Fruit fly (Drosophila melanogaster) whole organism, embryonic: ENCODE data around the gene CG3091.
A peak's percentile ranks its signal among the peaks of the same experiment; 100 is the strongest.

Source experiments
- Atf6 ChIP-seq: fragments of 200-800 bp; sonication (Bioruptor generic); IDR thresholded peaks from 2 replicates; pipeline ENCODE4 v1.3.6; 2022; ENCODE audit warnings: missing biosample characterization, missing genetic modification characterization
- Awh ChIP-seq: fragments of 200-800 bp; sonication (Bioruptor generic); IDR thresholded peaks from 2 replicates; pipeline ENCODE4, ENCODE4 v1.3.6; 2022; ENCODE audit warnings: missing biosample characterization, missing genetic modification characterization
- BtbVII ChIP-seq: fragments of 200-800 bp; sonication (Bioruptor generic); optimal IDR thresholded peaks from 3 replicates; lab custom pipeline; 2017; ENCODE audit warnings: missing biosample characterization, mild to moderate bottlenecking, missing genetic modification characterization
- CG10209 ChIP-seq: fragments of 200-800 bp; sonication (Bioruptor generic); optimal IDR thresholded peaks from 3 replicates; lab custom pipeline; 2017; ENCODE audit warnings: missing biosample characterization, mild to moderate bottlenecking, missing genetic modification characterization, missing genetic modification reagents
- CG10462 ChIP-seq: fragments of 200-800 bp; sonication (Bioruptor generic); optimal IDR thresholded peaks from 2 replicates; lab custom pipeline; 2016; ENCODE audit warnings: missing biosample characterization, missing genetic modification characterization
- CG10959 ChIP-seq: fragments of 200-800 bp; sonication (Bioruptor generic); IDR thresholded peaks from 2 replicates; pipeline ENCODE4 v1.3.6; 2022; ENCODE audit warnings: missing biosample characterization, missing genetic modification characterization
- CG10979 ChIP-seq: fragments of 200-800 bp; sonication (Bioruptor generic); optimal IDR thresholded peaks from 2 replicates; lab custom pipeline; 2018; ENCODE audit warnings: missing biosample characterization, mild to moderate bottlenecking, missing genetic modification characterization, moderate library complexity
- CG11398 ChIP-seq: fragments of 200-800 bp; sonication (Bioruptor generic); optimal IDR thresholded peaks from 2 replicates; lab custom pipeline; 2016; ENCODE audit warnings: missing biosample characterization, missing genetic modification characterization
- CG12071 ChIP-seq: fragments of 200-800 bp; sonication (Bioruptor generic); optimal IDR thresholded peaks from 3 replicates; lab custom pipeline; 2018; ENCODE audit warnings: missing biosample characterization, mild to moderate bottlenecking, missing genetic modification characterization
- CG13296 ChIP-seq: fragments of 200-800 bp; sonication (Bioruptor generic); optimal IDR thresholded peaks from 3 replicates; lab custom pipeline; 2018; ENCODE audit warnings: missing biosample characterization, mild to moderate bottlenecking, missing genetic modification characterization
- CG1602 ChIP-seq: fragments of 200-800 bp; sonication (Bioruptor generic); optimal IDR thresholded peaks from 3 replicates; lab custom pipeline; 2016; ENCODE audit warnings: missing biosample characterization, missing genetic modification characterization
- CG16863 ChIP-seq: fragments of 200-800 bp; sonication (Bioruptor generic); optimal IDR thresholded peaks from 3 replicates; lab custom pipeline; 2016; ENCODE audit warnings: missing biosample characterization, missing genetic modification characterization
- CG2129 ChIP-seq: fragments of 200-800 bp; sonication (Bioruptor generic); IDR thresholded peaks from 2 replicates; pipeline ENCODE4 v1.3.6; 2022; ENCODE audit warnings: missing biosample characterization, missing genetic modification characterization; ENCODE audit not compliant: partially characterized antibody
- CG31365 ChIP-seq: fragments of 200-800 bp; sonication (Bioruptor generic); optimal IDR thresholded peaks from 2 replicates; lab custom pipeline; 2018; ENCODE audit warnings: missing biosample characterization, mild to moderate bottlenecking, missing genetic modification characterization
- CG33557 ChIP-seq: fragments of 200-800 bp; sonication (Bioruptor generic); optimal IDR thresholded peaks from 2 replicates; lab custom pipeline; 2019; ENCODE audit warnings: missing biosample characterization, mild to moderate bottlenecking, missing genetic modification characterization, moderate library complexity
- CG34376 ChIP-seq: fragments of 200-800 bp; sonication (Bioruptor generic); optimal IDR thresholded peaks from 2 replicates; lab custom pipeline; 2018; ENCODE audit warnings: missing biosample characterization, mild to moderate bottlenecking, missing genetic modification characterization
- CG3838 ChIP-seq: fragments of 200-800 bp; sonication (Bioruptor generic); optimal IDR thresholded peaks from 3 replicates; lab custom pipeline; 2016; ENCODE audit warnings: missing biosample characterization, missing genetic modification characterization
- CG4707 ChIP-seq: fragments of 200-800 bp; sonication (Bioruptor generic); optimal IDR thresholded peaks from 2 replicates; lab custom pipeline; 2018; ENCODE audit warnings: missing biosample characterization, mild to moderate bottlenecking, missing genetic modification characterization, moderate library complexity
- CG6765 ChIP-seq: fragments of 200-800 bp; sonication (Bioruptor generic); optimal IDR thresholded peaks from 3 replicates; lab custom pipeline; 2017; ENCODE audit warnings: missing biosample characterization, mild to moderate bottlenecking, missing genetic modification characterization
- CG6854 ChIP-seq: fragments of 200-800 bp; sonication (Bioruptor generic); optimal IDR thresholded peaks from 3 replicates; lab custom pipeline; 2017; ENCODE audit warnings: missing biosample characterization, mild to moderate bottlenecking, missing genetic modification characterization
- CG7271 ChIP-seq: fragments of 200-800 bp; sonication (Bioruptor generic); optimal IDR thresholded peaks from 2 replicates; lab custom pipeline; 2018; ENCODE audit warnings: missing biosample characterization, mild to moderate bottlenecking, missing genetic modification characterization, moderate library complexity
- CG7839 ChIP-seq: fragments of 200-800 bp; sonication (Bioruptor generic); optimal IDR thresholded peaks from 3 replicates; lab custom pipeline; 2018; ENCODE audit warnings: missing biosample characterization, mild to moderate bottlenecking, missing genetic modification characterization, moderate library complexity
- CG7963 ChIP-seq: fragments of 200-800 bp; sonication (Bioruptor generic); IDR thresholded peaks from 3 replicates; pipeline ENCODE4 v1.3.6; 2022; ENCODE audit warnings: missing biosample characterization, missing genetic modification characterization; ENCODE audit not compliant: partially characterized antibody
- CrebB ChIP-seq: fragments of 200-800 bp; sonication (Bioruptor generic); optimal IDR thresholded peaks from 3 replicates; lab custom pipeline; 2018; ENCODE audit warnings: missing biosample characterization, mild to moderate bottlenecking, missing genetic modification characterization
- Doc2 ChIP-seq: fragments of 200-800 bp; sonication (Bioruptor generic); IDR thresholded peaks from 2 replicates; pipeline ENCODE4 v1.3.6; 2022; ENCODE audit warnings: missing biosample characterization, missing genetic modification characterization
- HLH4C ChIP-seq: fragments of 200-800 bp; sonication (Bioruptor generic); IDR thresholded peaks from 3 replicates; pipeline ENCODE4 v1.3.6; 2022; ENCODE audit warnings: missing biosample characterization, missing genetic modification characterization; ENCODE audit not compliant: partially characterized antibody
- HLH54F ChIP-seq: fragments of 200-800 bp; sonication (Bioruptor generic); optimal IDR thresholded peaks from 3 replicates; lab custom pipeline; 2016; ENCODE audit warnings: missing biosample characterization, missing genetic modification characterization
- Lpt ChIP-seq: fragments of >200 bp; optimal IDR thresholded peaks from 2 replicates; lab custom pipeline; 2018; ENCODE audit warnings: missing biosample characterization, missing genetic modification characterization
- Scr ChIP-seq: fragments of 200-800 bp; sonication (Bioruptor generic); IDR thresholded peaks from 2 replicates; pipeline ENCODE4 v1.3.6; 2022; ENCODE audit warnings: missing biosample characterization, missing genetic modification characterization; ENCODE audit not compliant: partially characterized antibody
- Trl ChIP-seq, 3 experiments: fragments of >200 bp in 2 of 3; fragments of 200-800 bp in 1 of 3; sonication (Bioruptor generic) in 1 of 3; optimal IDR thresholded peaks; 2 replicates in 1 of 3; 3 replicates in 2 of 3; lab custom pipeline; 2016 to 2017; ENCODE audit warnings: missing biosample characterization in 1 of 3, missing genetic modification characterization in 1 of 3
- Xbp1 ChIP-seq: fragments of 200-800 bp; sonication (Bioruptor generic); optimal IDR thresholded peaks from 3 replicates; lab custom pipeline; 2016; ENCODE audit warnings: missing biosample characterization, mild to moderate bottlenecking, missing genetic modification characterization
- chm ChIP-seq: fragments of 200-800 bp; sonication (Bioruptor generic); IDR thresholded peaks from 2 replicates; pipeline ENCODE4 v1.3.6; 2022; ENCODE audit warnings: missing biosample characterization, missing genetic modification characterization
- ftz-f1 ChIP-seq: fragments of 200-800 bp; sonication (Bioruptor generic); optimal IDR thresholded peaks from 2 replicates; lab custom pipeline; 2016; ENCODE audit warnings: missing biosample characterization, missing genetic modification characterization
- gfzf ChIP-seq: fragments of 200-800 bp; sonication (Bioruptor generic); optimal IDR thresholded peaks from 2 replicates; lab custom pipeline; 2016; ENCODE audit warnings: missing biosample characterization, mild to moderate bottlenecking, missing genetic modification characterization, moderate library complexity
- gro ChIP-seq: fragments of 200-800 bp; sonication (Bioruptor generic); optimal IDR thresholded peaks from 2 replicates; lab custom pipeline; 2016; ENCODE audit warnings: missing biosample characterization, missing genetic modification characterization
- gsb ChIP-seq: fragments of 200-800 bp; sonication (Bioruptor generic); IDR thresholded peaks from 2 replicates; pipeline ENCODE4 v1.3.6; 2022; ENCODE audit warnings: missing biosample characterization, missing genetic modification characterization
- hkb ChIP-seq, 2 experiments: fragments of 200-800 bp in 1 of 2; fragments of >200 bp in 1 of 2; sonication (Bioruptor generic) in 1 of 2; IDR thresholded peaks in 1 of 2; optimal IDR thresholded peaks in 1 of 2; 2 replicates each; pipeline versions ENCODE4 v1.3.6 to Lab custom; 2017 to 2022; ENCODE audit warnings: missing biosample characterization in 1 of 2, missing genetic modification characterization in 1 of 2
- luna ChIP-seq: fragments of 200-800 bp; sonication (Bioruptor generic); optimal IDR thresholded peaks from 2 replicates; lab custom pipeline; 2016; ENCODE audit warnings: missing biosample characterization, missing genetic modification characterization
- nmo ChIP-seq: fragments of 200-800 bp; sonication (Bioruptor generic); optimal IDR thresholded peaks from 2 replicates; lab custom pipeline; 2018; ENCODE audit warnings: missing biosample characterization, mild to moderate bottlenecking, missing genetic modification characterization, moderate library complexity
- nom ChIP-seq: fragments of 200-800 bp; sonication (Bioruptor generic); optimal IDR thresholded peaks from 2 replicates; lab custom pipeline; 2017; ENCODE audit warnings: missing biosample characterization, missing genetic modification characterization, mild to moderate bottlenecking, moderate library complexity, missing genetic modification reagents
- org-1 ChIP-seq: fragments of 200-800 bp; sonication (Bioruptor generic); optimal IDR thresholded peaks from 2 replicates; lab custom pipeline; 2017; ENCODE audit warnings: missing biosample characterization, missing genetic modification characterization
- psq ChIP-seq: fragments of 200-800 bp; sonication (Bioruptor generic); optimal IDR thresholded peaks from 2 replicates; lab custom pipeline; 2017; ENCODE audit warnings: missing biosample characterization, missing genetic modification characterization
- row ChIP-seq: fragments of 200-800 bp; sonication (Bioruptor generic); IDR thresholded peaks from 3 replicates; pipeline ENCODE4 v1.3.6; 2022; ENCODE audit warnings: missing biosample characterization, missing genetic modification characterization
- sisA ChIP-seq: fragments of 200-800 bp; sonication (Bioruptor generic); IDR thresholded peaks from 2 replicates; pipeline ENCODE4 v1.3.6; 2022; ENCODE audit warnings: missing biosample characterization, missing genetic modification characterization
- slbo ChIP-seq: fragments of 200-800 bp; sonication (Bioruptor generic); IDR thresholded peaks from 2 replicates; pipeline ENCODE4 v1.3.6; 2022; ENCODE audit warnings: missing biosample characterization, missing genetic modification characterization
- tll ChIP-seq, 2 experiments: fragments of 200-800 bp in 1 of 2; fragments of >200 bp in 1 of 2; sonication (Bioruptor generic) in 1 of 2; optimal IDR thresholded peaks; 2 replicates each; lab custom pipeline; 2017 to 2019; ENCODE audit warnings: missing biosample characterization in 2 of 2, missing genetic modification characterization in 2 of 2, mild to moderate bottlenecking in 1 of 2, moderate library complexity in 1 of 2
- zen ChIP-seq: fragments of 200-800 bp; sonication (Bioruptor generic); optimal IDR thresholded peaks from 3 replicates; lab custom pipeline; 2018; ENCODE audit warnings: missing biosample characterization, mild to moderate bottlenecking, missing genetic modification characterization, moderate library complexity

The CG3091 gene

DNA sequence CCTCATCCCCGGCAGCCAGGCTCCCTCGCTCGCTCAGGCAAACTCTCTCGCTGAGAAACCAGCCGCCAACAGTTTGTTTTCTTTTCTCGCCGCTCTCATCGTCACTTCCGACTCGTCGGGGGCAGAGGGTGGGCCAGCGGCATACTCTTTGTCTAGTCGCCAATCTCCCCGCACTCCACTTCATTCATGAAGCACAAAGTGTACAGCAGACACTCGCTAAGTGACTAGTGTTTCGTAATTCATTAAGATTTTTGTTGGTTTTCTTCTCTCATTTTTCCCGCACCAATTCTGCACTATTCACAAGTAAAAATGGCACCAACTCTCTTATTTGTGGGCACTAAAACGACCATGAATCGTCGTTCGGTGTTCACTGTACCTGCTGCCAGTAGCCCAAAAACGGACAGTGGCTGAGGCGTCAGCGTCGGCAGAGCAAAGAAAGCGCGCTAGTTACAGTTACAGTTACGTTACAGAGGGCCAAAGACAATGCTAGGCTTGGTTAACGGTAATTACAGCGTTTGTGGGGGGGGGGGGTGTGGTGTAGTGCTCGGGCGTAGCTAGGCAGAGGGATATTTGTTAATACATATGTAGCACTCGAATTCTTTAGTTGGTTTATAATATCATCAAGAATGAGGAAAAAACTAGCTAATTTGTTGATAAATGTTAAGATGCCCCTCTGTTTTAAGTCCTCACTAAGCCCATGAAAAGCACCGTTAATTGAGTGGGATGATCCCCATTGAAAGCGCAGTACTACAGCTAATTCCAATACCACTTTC, 43.6 kb upstream of the CG3091 start (continued):
- TF ChIP-seq CG2129: no peak
- peak; percentile 96 for TF ChIP-seq gsb (GFP tag; lab: Robert Waterston, UW)
- peak; percentile 97 for TF ChIP-seq CG13296 (GFP tag; lab: Kevin White, UChicago)
- peak in 1 of 2 experiments; percentile 25 for TF ChIP-seq tll (GFP tag; optimal IDR thresholded peaks at IDR 0.05; lab: Kevin White, UChicago)
- TF ChIP-seq luna: peak; percentile 94
- TF ChIP-seq CG7963: no peak
- no peak for TF ChIP-seq Lpt (GFP tag; lab: Kevin White, UChicago)
- TF ChIP-seq CG7271: peak; percentile 85
- TF ChIP-seq Trl (optimal IDR thresholded peaks at IDR 0.05; lab: Kevin White, UChicago): peak; percentile 56 to 64
- peak; percentile 98 for TF ChIP-seq Trl (GFP tag; optimal IDR thresholded peaks at IDR 0.05; lab: Kevin White, UChicago)
- TF ChIP-seq CG10209 (GFP tag; lab: Kevin White, UChicago): peak; percentile 98
- TF ChIP-seq CG6854 (GFP tag; lab: Kevin White, UChicago): peak; percentile 95
- peak; percentile 90 for TF ChIP-seq CG33557 (GFP tag; lab: Kevin White, UChicago)
- peak; percentile 99 for TF ChIP-seq chm
- TF ChIP-seq nmo (GFP tag; lab: Kevin White, UChicago): peak; percentile 98
- peak; percentile 99 for TF ChIP-seq CG7839 (tag; lab: Kevin White, UChicago)
- TF ChIP-seq gfzf (GFP tag; lab: Kevin White, UChicago): peak; percentile 41
- peak; percentile 99 for TF ChIP-seq CG16863 (GFP tag; lab: Kevin White, UChicago)
- peak; percentile 97 for TF ChIP-seq CG10979
- peak; percentile 95 for TF ChIP-seq zen
- peak; percentile 99 for TF ChIP-seq Awh (GFP tag; lab: Robert Waterston, UW)
- peak; percentile 97 for TF ChIP-seq CG1602 (GFP tag; lab: Kevin White, UChicago)
- TF ChIP-seq nom: peak; percentile 74
- peak; percentile 98 for TF ChIP-seq BtbVII (GFP tag; lab: Kevin White, UChicago)
- TF ChIP-seq org-1 (GFP tag; lab: Kevin White, UChicago): peak; percentile 99
- peak; percentile 99 for TF ChIP-seq row (GFP tag; lab: Robert Waterston, UW)
- TF ChIP-seq CG11398 (GFP tag; lab: Kevin White, UChicago): peak; percentile 98
- peak; percentile 99 for TF ChIP-seq slbo (GFP tag; lab: Robert Waterston, UW)
- peak; percentile 98 for TF ChIP-seq HLH54F (GFP tag; lab: Kevin White, UChicago)
- TF ChIP-seq ftz-f1 (GFP tag; lab: Kevin White, UChicago): peak; percentile 95
- peak; percentile 99 for TF ChIP-seq sisA (GFP tag; lab: Robert Waterston, UW)
- no peak for TF ChIP-seq hkb (optimal IDR thresholded peaks at IDR 0.05; lab: Kevin White, UChicago)
- TF ChIP-seq hkb (GFP tag; IDR thresholded peaks at IDR 0.05; lab: Robert Waterston, UW): peak; percentile 99
- TF ChIP-seq CG31365 (tag; lab: Kevin White, UChicago): peak; percentile 92
- peak; percentile 97 for TF ChIP-seq CG10462 (GFP tag; lab: Kevin White, UChicago)
- TF ChIP-seq CG12071: peak; percentile 99
- TF ChIP-seq psq (GFP tag; lab: Kevin White, UChicago): peak; percentile 90
- TF ChIP-seq CG4707 (GFP tag; lab: Kevin White, UChicago): peak; percentile 97
- peak; percentile 91 for TF ChIP-seq Doc2
- TF ChIP-seq CG6765 (GFP tag; lab: Kevin White, UChicago): peak; percentile 95
- TF ChIP-seq Atf6: peak; percentile 98
- TF ChIP-seq Xbp1 (GFP tag; lab: Kevin White, UChicago): peak; percentile 99
- TF ChIP-seq CG3838: peak; percentile 95
- TF ChIP-seq gro: peak; percentile 98
- peak; percentile 97 for TF ChIP-seq CG10959
- no peak for TF ChIP-seq Scr (GFP tag; lab: Robert Waterston, UW)
- TF ChIP-seq CrebB (tag; lab: Kevin White, UChicago): peak; percentile 98
- TF ChIP-seq CG34376 (GFP tag; lab: Kevin White, UChicago): peak; percentile 92
- no peak for TF ChIP-seq HLH4C
